Fruit fly (Drosophila melanogaster) whole organism, embryonic: ENCODE results near the gene CG34138.

Source experiments
- Adf1 ChIP-seq: fragments of 200-800 bp; sonication (Bioruptor generic); IDR thresholded peaks from 2 replicates; pipeline ENCODE4 v1.3.6; 2022; ENCODE audit warnings: missing biosample characterization, missing genetic modification characterization
- Atf6 ChIP-seq: fragments of 200-800 bp; sonication (Bioruptor generic); IDR thresholded peaks from 2 replicates; pipeline ENCODE4 v1.3.6; 2022; ENCODE audit warnings: missing biosample characterization, missing genetic modification characterization
- CG11247 ChIP-seq: fragments of 200-800 bp; sonication (Bioruptor generic); IDR thresholded peaks from 2 replicates; pipeline ENCODE4 v1.3.6; 2022; ENCODE audit warnings: missing biosample characterization, missing genetic modification characterization
- CG12071 ChIP-seq: fragments of 200-800 bp; sonication (Bioruptor generic); optimal IDR thresholded peaks from 3 replicates; lab custom pipeline; 2018; ENCODE audit warnings: missing biosample characterization, mild to moderate bottlenecking, missing genetic modification characterization
- CG1233 ChIP-seq: fragments of 200-800 bp; sonication (Bioruptor generic); optimal IDR thresholded peaks from 4 replicates; lab custom pipeline; 2018; ENCODE audit warnings: missing biosample characterization, mild to moderate bottlenecking, missing genetic modification characterization
- CG13894 ChIP-seq: fragments of 200-800 bp; sonication (Bioruptor generic); optimal IDR thresholded peaks from 3 replicates; lab custom pipeline; 2018; ENCODE audit warnings: missing biosample characterization, mild to moderate bottlenecking, missing genetic modification characterization, moderate library complexity
- CG14050 ChIP-seq: fragments of 200-800 bp; sonication (Bioruptor generic); IDR thresholded peaks from 3 replicates; pipeline ENCODE4 v1.3.6; 2022; ENCODE audit warnings: missing biosample characterization, missing genetic modification characterization
- CG15011 ChIP-seq: fragments of 200-800 bp; sonication (Bioruptor generic); optimal IDR thresholded peaks from 3 replicates; lab custom pipeline; 2018; ENCODE audit warnings: missing biosample characterization, mild to moderate bottlenecking, missing genetic modification characterization
- CG16815 ChIP-seq: fragments of 200-800 bp; sonication (Bioruptor generic); optimal IDR thresholded peaks from 3 replicates; lab custom pipeline; 2017; ENCODE audit warnings: missing biosample characterization, mild to moderate bottlenecking, missing genetic modification characterization
- CG17385 ChIP-seq: fragments of 200-800 bp; sonication (Bioruptor generic); optimal IDR thresholded peaks from 3 replicates; lab custom pipeline; 2018; ENCODE audit warnings: missing biosample characterization, mild to moderate bottlenecking, missing genetic modification characterization
- CG17829 ChIP-seq: fragments of 200-800 bp; optimal IDR thresholded peaks from 2 replicates; lab custom pipeline; 2019; ENCODE audit warnings: missing biosample characterization, mild to moderate bottlenecking, missing genetic modification characterization, moderate library complexity
- CG1792 ChIP-seq: fragments of 200-800 bp; sonication (Bioruptor generic); optimal IDR thresholded peaks from 2 replicates; lab custom pipeline; 2016; ENCODE audit warnings: missing biosample characterization, missing genetic modification characterization
- CG18619 ChIP-seq: fragments of 200-800 bp; sonication (Bioruptor generic); optimal IDR thresholded peaks from 3 replicates; lab custom pipeline; 2017; ENCODE audit warnings: missing biosample characterization, mild to moderate bottlenecking, missing genetic modification characterization
- CG2129 ChIP-seq: fragments of 200-800 bp; sonication (Bioruptor generic); IDR thresholded peaks from 2 replicates; pipeline ENCODE4 v1.3.6; 2022; ENCODE audit warnings: missing biosample characterization, missing genetic modification characterization; ENCODE audit not compliant: partially characterized antibody
- CG2202 ChIP-seq: fragments of 200-800 bp; sonication (Bioruptor generic); optimal IDR thresholded peaks from 2 replicates; lab custom pipeline; 2018; ENCODE audit warnings: missing biosample characterization, mild to moderate bottlenecking, missing genetic modification characterization
- CG2712 ChIP-seq: fragments of 200-800 bp; optimal IDR thresholded peaks from 3 replicates; lab custom pipeline; 2019; ENCODE audit warnings: missing biosample characterization, mild to moderate bottlenecking, missing genetic modification characterization, moderate library complexity
- CG2875 ChIP-seq: fragments of 200-800 bp; sonication (Bioruptor generic); optimal IDR thresholded peaks from 2 replicates; lab custom pipeline; 2017; ENCODE audit warnings: missing biosample characterization, mild to moderate bottlenecking, missing genetic modification characterization, missing genetic modification reagents
- CG34224 ChIP-seq: fragments of 200-800 bp; sonication (Bioruptor generic); IDR thresholded peaks from 3 replicates; pipeline ENCODE4 v1.3.6; 2022; ENCODE audit warnings: missing biosample characterization, missing genetic modification characterization; ENCODE audit not compliant: partially characterized antibody
- CG7372 ChIP-seq: fragments of 200-800 bp; sonication (Bioruptor generic); IDR thresholded peaks from 2 replicates; pipeline ENCODE4 v1.3.6; 2022; ENCODE audit warnings: missing biosample characterization, missing genetic modification characterization
- CG7745 ChIP-seq: fragments of 200-800 bp; sonication (Bioruptor generic); optimal IDR thresholded peaks from 2 replicates; lab custom pipeline; 2018; ENCODE audit warnings: missing biosample characterization, mild to moderate bottlenecking, missing genetic modification characterization, moderate library complexity
- D19B ChIP-seq: fragments of 200-800 bp; sonication (Bioruptor generic); optimal IDR thresholded peaks from 2 replicates; lab custom pipeline; 2017; ENCODE audit warnings: missing biosample characterization, mild to moderate bottlenecking, missing genetic modification characterization
- Elba2 ChIP-seq: fragments of 200-800 bp; sonication (Bioruptor generic); optimal IDR thresholded peaks from 3 replicates; lab custom pipeline; 2016; ENCODE audit warnings: missing biosample characterization, missing genetic modification characterization
- Ets97D ChIP-seq: fragments of 200-800 bp; sonication (Bioruptor generic); optimal IDR thresholded peaks from 3 replicates; lab custom pipeline; 2016; ENCODE audit warnings: missing biosample characterization, missing genetic modification characterization
- Hey ChIP-seq: fragments of 200-800 bp; sonication (Bioruptor generic); optimal IDR thresholded peaks from 3 replicates; lab custom pipeline; 2018; ENCODE audit warnings: missing biosample characterization, mild to moderate bottlenecking, missing genetic modification characterization
- HmgD ChIP-seq: fragments of 200-800 bp; sonication (Bioruptor generic); optimal IDR thresholded peaks from 3 replicates; lab custom pipeline; 2016; ENCODE audit warnings: missing biosample characterization, missing genetic modification characterization
- NC2β ChIP-seq: fragments of 200-800 bp; sonication (Bioruptor generic); optimal IDR thresholded peaks from 2 replicates; lab custom pipeline; 2016; ENCODE audit warnings: missing biosample characterization, missing genetic modification characterization
- Nf-YC ChIP-seq: fragments of 200-800 bp; optimal IDR thresholded peaks from 3 replicates; lab custom pipeline; 2019; ENCODE audit warnings: missing biosample characterization, mild to moderate bottlenecking, missing genetic modification characterization, moderate library complexity
- Poxn ChIP-seq: fragments of 200-800 bp; sonication (Bioruptor generic); IDR thresholded peaks from 2 replicates; pipeline ENCODE4 v1.3.6; 2022; ENCODE audit warnings: missing biosample characterization, missing genetic modification characterization
- Side ChIP-seq: fragments of 200-800 bp; sonication (Bioruptor generic); optimal IDR thresholded peaks from 2 replicates; lab custom pipeline; 2016; ENCODE audit warnings: missing biosample characterization, missing genetic modification characterization
- Sry-δ ChIP-seq: fragments of 200-800 bp; sonication (Bioruptor generic); optimal IDR thresholded peaks from 2 replicates; lab custom pipeline; 2016; ENCODE audit warnings: missing biosample characterization, missing genetic modification characterization
- Xbp1 ChIP-seq: fragments of 200-800 bp; sonication (Bioruptor generic); optimal IDR thresholded peaks from 3 replicates; lab custom pipeline; 2016; ENCODE audit warnings: missing biosample characterization, mild to moderate bottlenecking, missing genetic modification characterization
- bsh ChIP-seq, 2 experiments: fragments of 200-800 bp; sonication (Bioruptor generic); optimal IDR thresholded peaks; 2 replicates each; lab custom pipeline; 2017 to 2018; ENCODE audit warnings: mild to moderate bottlenecking in 2 of 2, missing biosample characterization in 2 of 2, missing genetic modification characterization in 2 of 2, moderate library complexity in 1 of 2
- cato ChIP-seq: fragments of 200-800 bp; sonication (Bioruptor generic); optimal IDR thresholded peaks from 2 replicates; lab custom pipeline; 2016; ENCODE audit warnings: missing biosample characterization, missing genetic modification characterization, borderline replicate concordance
- crc ChIP-seq: fragments of 200-800 bp; sonication (Bioruptor generic); optimal IDR thresholded peaks from 2 replicates; lab custom pipeline; 2016; ENCODE audit warnings: missing biosample characterization, missing genetic modification characterization
- da ChIP-seq: fragments of 200-800 bp; sonication (Bioruptor generic); optimal IDR thresholded peaks from 2 replicates; lab custom pipeline; 2016; ENCODE audit warnings: missing biosample characterization, missing genetic modification characterization
- emc ChIP-seq: fragments of 200-800 bp; sonication (Bioruptor generic); optimal IDR thresholded peaks from 2 replicates; lab custom pipeline; 2016; ENCODE audit warnings: missing biosample characterization, missing genetic modification characterization
- en ChIP-seq: fragments of 200-800 bp; sonication (Bioruptor generic); optimal IDR thresholded peaks from 2 replicates; lab custom pipeline; 2016; ENCODE audit warnings: missing biosample characterization, missing genetic modification characterization
- gce ChIP-seq: fragments of 200-800 bp; sonication (Bioruptor generic); IDR thresholded peaks from 3 replicates; pipeline ENCODE4 v1.3.6; 2022; ENCODE audit warnings: missing biosample characterization, missing genetic modification characterization
- gsb ChIP-seq: fragments of 200-800 bp; sonication (Bioruptor generic); IDR thresholded peaks from 2 replicates; pipeline ENCODE4 v1.3.6; 2022; ENCODE audit warnings: missing biosample characterization, missing genetic modification characterization
- lov ChIP-seq, 2 experiments: fragments of 200-800 bp in 1 of 2; fragments of >200 bp in 1 of 2; sonication (Bioruptor generic) in 1 of 2; IDR thresholded peaks in 1 of 2; optimal IDR thresholded peaks in 1 of 2; 2 replicates in 1 of 2; 3 replicates in 1 of 2; pipeline versions ENCODE4 v1.3.6 to Lab custom; 2017 to 2022; ENCODE audit warnings: missing biosample characterization in 1 of 2, missing genetic modification characterization in 1 of 2
- mirr ChIP-seq: fragments of 200-800 bp; sonication (Bioruptor generic); optimal IDR thresholded peaks from 3 replicates; lab custom pipeline; 2018; ENCODE audit warnings: missing biosample characterization, mild to moderate bottlenecking, missing genetic modification characterization
- nerfin-1 ChIP-seq: fragments of 200-800 bp; sonication (Bioruptor generic); optimal IDR thresholded peaks from 3 replicates; lab custom pipeline; 2019; ENCODE audit warnings: missing biosample characterization, mild to moderate bottlenecking, missing genetic modification characterization, moderate library complexity
- p53 ChIP-seq: fragments of 200-800 bp; sonication (Bioruptor generic); optimal IDR thresholded peaks from 2 replicates; lab custom pipeline; 2016; ENCODE audit warnings: missing biosample characterization, missing genetic modification characterization
- pan ChIP-seq, 4 experiments: fragments of >200 bp in 3 of 4; fragments of 200-800 bp in 1 of 4; sonication (Bioruptor generic) in 1 of 4; optimal IDR thresholded peaks in 3 of 4; IDR thresholded peaks in 1 of 4; 2 replicates each; pipeline versions ENCODE4 v1.3.6 to Lab custom; 2017 to 2022; ENCODE audit warnings: missing biosample characterization in 2 of 4, missing genetic modification characterization in 2 of 4, mixed read lengths in 1 of 4
- pzg ChIP-seq: fragments of 200-800 bp; sonication (Bioruptor generic); optimal IDR thresholded peaks from 3 replicates; lab custom pipeline; 2018; ENCODE audit warnings: missing biosample characterization, mild to moderate bottlenecking, missing genetic modification characterization, moderate library complexity
- sens ChIP-seq: fragments of 200-800 bp; sonication (Bioruptor generic); peaks from one replicate; lab custom pipeline; 2016; ENCODE audit warnings: missing biosample characterization, missing genetic modification characterization
- sqz ChIP-seq: fragments of 200-800 bp; sonication (Bioruptor generic); optimal IDR thresholded peaks from 3 replicates; lab custom pipeline; 2018; ENCODE audit warnings: missing biosample characterization, mild to moderate bottlenecking, missing genetic modification characterization
- sr ChIP-seq: fragments of 200-800 bp; sonication (Bioruptor generic); IDR thresholded peaks from 3 replicates; pipeline ENCODE4 v1.3.6; 2022; ENCODE audit warnings: missing biosample characterization, missing genetic modification characterization
- wek ChIP-seq: fragments of 200-800 bp; sonication (Bioruptor generic); optimal IDR thresholded peaks from 3 replicates; lab custom pipeline; 2018; ENCODE audit warnings: missing biosample characterization, mild to moderate bottlenecking, missing genetic modification characterization, moderate library complexity

Gene CG34138

dm6 chr3R:19641498-19642065, 6.8 kb downstream of the CG34138 start (continued):
- TF ChIP-seq CG1792 (GFP tag; lab: Kevin White, UChicago) (no peak), CG11247 (GFP tag; lab: Robert Waterston, UW) (peak; percentile 82), da (GFP tag; lab: Kevin White, UChicago) (no peak), gsb (GFP tag; lab: Robert Waterston, UW) (peak; percentile 82), pzg (GFP tag; lab: Kevin White, UChicago) (no peak), sens (peak; percentile 96), sr (GFP tag; lab: Robert Waterston, UW) (peak; percentile 57; the same call in 2 of the 3 replicates), en (GFP tag; lab: Kevin White, UChicago) (no peak), CG7372 (peak; percentile 82), wek (GFP tag; lab: Kevin White, UChicago) (peak; percentile 56), bsh (GFP tag; optimal IDR thresholded peaks at IDR 0.05; lab: Kevin White, UChicago) (peak in 1 of 2 experiments; percentile 92), CG17829 (peak; percentile 89), emc (GFP tag; lab: Kevin White, UChicago) (no peak), sqz (peak; percentile 83), CG7745 (tag; lab: Kevin White, UChicago) (no peak), Ets97D (GFP tag; lab: Kevin White, UChicago) (no peak), HmgD (GFP tag; lab: Kevin White, UChicago) (no peak), CG34224 (no peak), Atf6 (GFP tag; lab: Robert Waterston, UW) (peak; percentile 92), CG13894 (tag; lab: Kevin White, UChicago) (peak; percentile 86), Nf-YC (tag; lab: Kevin White, UChicago) (peak; percentile 76), cato (GFP tag; lab: Kevin White, UChicago) (peak; percentile 27), CG2202 (tag; lab: Kevin White, UChicago) (peak; percentile 69), gce (GFP tag; lab: Robert Waterston, UW) (peak; percentile 92), D19B (GFP tag; lab: Kevin White, UChicago) (peak; percentile 62), Poxn (GFP tag; lab: Robert Waterston, UW) (peak; percentile 59; the same call in 1 of the 2 replicates), CG12071 (peak; percentile 74), Hey (tag; lab: Kevin White, UChicago) (no peak), Side (GFP tag; lab: Kevin White, UChicago) (peak; percentile 8), CG17385 (GFP tag; lab: Kevin White, UChicago) (peak; percentile 76), lov (optimal IDR thresholded peaks at IDR 0.05; lab: Kevin White, UChicago) (no peak), lov (GFP tag; IDR thresholded peaks at IDR 0.05; lab: Robert Waterston, UW) (peak; percentile 94), CG2129 (GFP tag; lab: Robert Waterston, UW) (no peak), nerfin-1 (tag; lab: Kevin White, UChicago) (peak; percentile 84), pan (optimal IDR thresholded peaks at IDR 0.05; lab: Kevin White, UChicago) (no peak), pan (GFP tag; optimal IDR thresholded peaks at IDR 0.05 in 1 of 2, IDR thresholded peaks at IDR 0.05 in 1 of 2) (peak in 1 of 2 experiments; percentile 94), Sry-δ (GFP tag; lab: Kevin White, UChicago) (no peak), NC2β (GFP tag; lab: Kevin White, UChicago) (peak; percentile 14), CG2875 (peak; percentile 76), Xbp1 (GFP tag; lab: Kevin White, UChicago) (peak; percentile 82), CG18619 (GFP tag; lab: Kevin White, UChicago) (peak; percentile 77), CG15011 (peak; percentile 72), p53 (GFP tag; lab: Kevin White, UChicago) (no peak), crc (peak; percentile 46), CG16815 (peak; percentile 56), CG1233 (GFP tag; lab: Kevin White, UChicago) (peak; percentile 88), CG2712 (tag; lab: Kevin White, UChicago) (peak; percentile 89), Adf1 (GFP tag; lab: Robert Waterston, UW) (0 out of 2 replicates have a peak, but pooled peaks have one; percentile 11), CG14050 (GFP tag; lab: Robert Waterston, UW) (peak; percentile 87), mirr (GFP tag; lab: Kevin White, UChicago) (peak; percentile 66), Elba2 (GFP tag; lab: Kevin White, UChicago) (no peak)
